Fruit fly (Drosophila melanogaster) whole organism, pupa: ENCODE results near the gene CG6254.

ENCODE experiments used
- CG10348 ChIP-seq: fragments of 200-800 bp; sonication (Bioruptor generic); IDR thresholded peaks from 2 replicates; pipeline ENCODE4 v1.3.6; 2022; ENCODE audit warnings: missing biosample characterization, missing genetic modification characterization
- CG12605 ChIP-seq: fragments of 200-800 bp; sonication (Bioruptor generic); IDR thresholded peaks from 2 replicates; pipeline ENCODE4 v1.3.6; 2022; ENCODE audit warnings: missing biosample characterization, missing genetic modification characterization
- CG13204 ChIP-seq: fragments of 200-800 bp; sonication (Bioruptor generic); optimal IDR thresholded peaks from 2 replicates; lab custom pipeline; 2018; ENCODE audit warnings: missing biosample characterization, mild to moderate bottlenecking, missing genetic modification characterization, moderate library complexity
- CG14655 ChIP-seq: fragments of 200-800 bp; sonication (Bioruptor generic); optimal IDR thresholded peaks from 3 replicates; lab custom pipeline; 2017; ENCODE audit warnings: mild to moderate bottlenecking, missing biosample characterization, missing genetic modification reagents, missing genetic modification characterization
- CG15710 ChIP-seq: fragments of 200-800 bp; sonication (Bioruptor generic); optimal IDR thresholded peaks from 2 replicates; lab custom pipeline; 2018; ENCODE audit warnings: missing biosample characterization, mild to moderate bottlenecking, missing genetic modification characterization, moderate library complexity
- CG17806 ChIP-seq: fragments of 200-800 bp; sonication (Bioruptor generic); optimal IDR thresholded peaks from 2 replicates; lab custom pipeline; 2018; ENCODE audit warnings: missing biosample characterization, mild to moderate bottlenecking, missing genetic modification characterization, moderate library complexity
- CG32121 ChIP-seq: fragments of 200-800 bp; sonication (Bioruptor generic); IDR thresholded peaks from 2 replicates; pipeline ENCODE4 v1.3.6; 2022; ENCODE audit warnings: missing biosample characterization, missing genetic modification characterization
- CG34367 ChIP-seq: fragments of 200-800 bp; sonication (Bioruptor generic); optimal IDR thresholded peaks from 2 replicates; lab custom pipeline; 2018; ENCODE audit warnings: missing biosample characterization, mild to moderate bottlenecking, missing genetic modification characterization
- CG4496 ChIP-seq: fragments of 200-800 bp; sonication (Bioruptor generic); IDR thresholded peaks from 3 replicates; pipeline ENCODE4 v1.3.6; 2022; ENCODE audit warnings: missing biosample characterization, missing genetic modification characterization
- CG8159 ChIP-seq: fragments of 200-800 bp; sonication (Bioruptor generic); optimal IDR thresholded peaks from 3 replicates; lab custom pipeline; 2018; ENCODE audit warnings: missing biosample characterization, mild to moderate bottlenecking, missing genetic modification characterization, moderate library complexity
- CG8301 ChIP-seq: fragments of 200-800 bp; sonication (Bioruptor generic); optimal IDR thresholded peaks from 2 replicates; lab custom pipeline; 2018; ENCODE audit warnings: missing biosample characterization, mild to moderate bottlenecking, missing genetic modification characterization
- CG9948 ChIP-seq: fragments of 200-800 bp; sonication (Bioruptor generic); optimal IDR thresholded peaks from 2 replicates; lab custom pipeline; 2018; ENCODE audit warnings: missing biosample characterization, mild to moderate bottlenecking, missing genetic modification characterization, moderate library complexity
- D1 ChIP-seq: fragments of 200-800 bp; sonication (Bioruptor generic); optimal IDR thresholded peaks from 2 replicates; lab custom pipeline; 2018; ENCODE audit warnings: missing biosample characterization, mild to moderate bottlenecking, missing genetic modification characterization, moderate library complexity
- EcR ChIP-seq: fragments of 200-800 bp; sonication (Bioruptor generic); optimal IDR thresholded peaks from 3 replicates; lab custom pipeline; 2019; ENCODE audit warnings: missing biosample characterization, missing genetic modification characterization, mild to moderate bottlenecking, moderate library complexity, missing genetic modification reagents
- Ets98B ChIP-seq: fragments of 200-800 bp; sonication (Bioruptor generic); IDR thresholded peaks from 2 replicates; pipeline ENCODE4 v1.3.6; 2022; ENCODE audit warnings: missing biosample characterization, missing genetic modification characterization
- Pif1A ChIP-seq: fragments of 200-800 bp; sonication (Bioruptor generic); optimal IDR thresholded peaks from 3 replicates; lab custom pipeline; 2016; ENCODE audit warnings: missing biosample characterization, missing genetic modification characterization
- Pif1B ChIP-seq: fragments of 200-800 bp; sonication (Bioruptor generic); optimal IDR thresholded peaks from 3 replicates; lab custom pipeline; 2016; ENCODE audit warnings: missing biosample characterization, missing genetic modification characterization
- Snoo ChIP-seq: fragments of 200-800 bp; sonication (Bioruptor generic); optimal IDR thresholded peaks from 3 replicates; lab custom pipeline; 2017; ENCODE audit warnings: missing biosample characterization, mild to moderate bottlenecking, missing genetic modification characterization, inconsistent platforms
- fd96Ca ChIP-seq: fragments of 200-800 bp; sonication (Bioruptor generic); IDR thresholded peaks from 3 replicates; pipeline ENCODE4 v1.3.6; 2022; ENCODE audit warnings: missing biosample characterization, missing genetic modification characterization
- gl ChIP-seq: fragments of 200-800 bp; sonication (Bioruptor generic); optimal IDR thresholded peaks from 2 replicates; lab custom pipeline; 2018; ENCODE audit warnings: missing biosample characterization, mild to moderate bottlenecking, missing genetic modification characterization
- rn ChIP-seq: fragments of 200-800 bp; sonication (Bioruptor generic); IDR thresholded peaks from 2 replicates; pipeline ENCODE4 v1.3.6; 2022; ENCODE audit warnings: missing biosample characterization, missing genetic modification characterization

CG6254 gene

dm6 chr3R:10148376-10148887, 12.7 kb downstream of the CG6254 start:
- TF ChIP-seq CG12605 (GFP tag; lab: Robert Waterston, UW) (no peak), Pif1A (GFP tag; lab: Kevin White, UChicago) (no peak), CG8159 (tag; lab: Kevin White, UChicago) (no peak), CG34367 (tag; lab: Kevin White, UChicago) (no peak)
- TF ChIP-seq, all 21 proteins: peak for 0

DNA sequence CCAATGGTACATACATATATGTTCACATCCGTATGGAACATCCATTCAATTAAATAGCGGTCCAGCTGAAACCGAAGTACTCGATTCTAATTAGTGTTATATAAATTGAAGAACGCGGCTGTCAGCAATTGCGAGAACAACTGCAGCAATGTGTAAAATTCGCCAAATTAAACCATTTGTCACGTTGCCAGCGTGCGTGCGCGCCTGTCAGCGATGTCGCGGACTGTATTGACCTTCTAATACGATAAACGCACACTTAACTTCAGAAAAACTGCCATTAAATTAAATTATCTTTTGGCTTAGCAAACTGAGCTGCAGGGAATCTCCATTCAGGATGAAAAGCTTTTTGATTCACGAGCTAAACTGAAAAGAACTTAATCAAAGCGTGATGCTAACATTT, 14.0 kb downstream of the CG6254 start:
- no peak for TF ChIP-seq CG15710 (tag; lab: Kevin White, UChicago)
- TF ChIP-seq CG4496 (GFP tag; lab: Robert Waterston, UW), result no peak
- TF ChIP-seq CG13204 (GFP tag; lab: Kevin White, UChicago), result no peak
- no peak for TF ChIP-seq CG12605 (GFP tag; lab: Robert Waterston, UW)
- no peak for TF ChIP-seq D1 (tag; lab: Kevin White, UChicago)
- no peak for TF ChIP-seq CG8159 (tag; lab: Kevin White, UChicago)
- TF ChIP-seq CG10348 (GFP tag; lab: Robert Waterston, UW), result no peak
- no peak for TF ChIP-seq EcR (GFP tag; lab: Kevin White, UChicago)
- no peak for TF ChIP-seq fd96Ca
- no peak for TF ChIP-seq CG34367 (tag; lab: Kevin White, UChicago)
- no peak for TF ChIP-seq CG32121 (GFP tag; lab: Robert Waterston, UW)
- no peak for TF ChIP-seq CG9948 (tag; lab: Kevin White, UChicago)
- no peak for TF ChIP-seq CG17806 (tag; lab: Kevin White, UChicago)
- TF ChIP-seq Ets98B (GFP tag; lab: Robert Waterston, UW), result no peak
- TF ChIP-seq CG14655 (GFP tag; lab: Kevin White, UChicago), result no peak

- TF ChIP-seq Pif1A (GFP tag; lab: Kevin White, UChicago) (peak; percentile 8), CG32121 (GFP tag; lab: Robert Waterston, UW) (no peak), rn (no peak), Pif1B (GFP tag; lab: Kevin White, UChicago) (no peak), EcR (GFP tag; lab: Kevin White, UChicago) (peak; percentile 60), CG17806 (tag; lab: Kevin White, UChicago) (no peak), CG15710 (tag; lab: Kevin White, UChicago) (peak; percentile 10), Ets98B (GFP tag; lab: Robert Waterston, UW) (peak; percentile 62), CG13204 (GFP tag; lab: Kevin White, UChicago) (peak; percentile 23), CG8301 (no peak), CG12605 (GFP tag; lab: Robert Waterston, UW) (peak; percentile 54; the same call in 1 of the 2 replicates), gl (tag; lab: Kevin White, UChicago) (peak; percentile 27), CG4496 (GFP tag; lab: Robert Waterston, UW) (peak; percentile 10; the same call in 1 of the 3 replicates), CG14655 (GFP tag; lab: Kevin White, UChicago) (peak; percentile 9), D1 (tag; lab: Kevin White, UChicago) (no peak), Snoo (no peak), CG8159 (tag; lab: Kevin White, UChicago) (peak; percentile 17), CG34367 (tag; lab: Kevin White, UChicago) (no peak), CG9948 (tag; lab: Kevin White, UChicago) (no peak), fd96Ca (peak; percentile 38; the same call in 1 of the 3 replicates), CG10348 (GFP tag; lab: Robert Waterston, UW) (no peak)
Measured at dm6 chr3R:10144103-10144998, 16.8 kb downstream of the CG6254 start, which contains the start of the genes TAF1B and Invadolysin. TSS of gene TAF1B (minus strand) at chr3R:10144184. TSS of gene Invadolysin (plus strand) at chr3R:10144668.

DNA sequence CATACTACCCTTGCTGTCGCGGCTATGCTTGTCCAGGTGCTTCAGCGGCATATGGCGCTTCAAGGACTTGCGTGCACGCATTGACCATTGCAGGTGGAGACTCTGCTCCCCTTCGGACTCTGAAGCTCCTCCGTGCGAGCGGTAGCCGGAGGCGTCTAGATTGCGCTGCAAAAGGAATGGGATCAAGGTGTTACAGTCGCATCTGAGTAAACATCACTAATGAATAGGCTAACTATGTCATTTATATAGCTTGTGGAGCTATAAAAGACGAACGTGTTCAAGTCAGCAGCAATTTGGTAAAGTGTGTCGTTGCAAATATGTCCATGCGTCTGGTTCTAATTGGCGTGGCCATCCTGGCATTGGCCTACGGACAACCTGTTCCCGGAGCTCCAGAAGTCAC, 18.4 kb downstream of the CG6254 start, which contains the start of gene CG42759:
Gene CG42759 (plus strand): TSS at position 301 of the 400 bp plus-strand sequence.
- no peak for TF ChIP-seq CG17806 (tag; lab: Kevin White, UChicago)

DNA sequence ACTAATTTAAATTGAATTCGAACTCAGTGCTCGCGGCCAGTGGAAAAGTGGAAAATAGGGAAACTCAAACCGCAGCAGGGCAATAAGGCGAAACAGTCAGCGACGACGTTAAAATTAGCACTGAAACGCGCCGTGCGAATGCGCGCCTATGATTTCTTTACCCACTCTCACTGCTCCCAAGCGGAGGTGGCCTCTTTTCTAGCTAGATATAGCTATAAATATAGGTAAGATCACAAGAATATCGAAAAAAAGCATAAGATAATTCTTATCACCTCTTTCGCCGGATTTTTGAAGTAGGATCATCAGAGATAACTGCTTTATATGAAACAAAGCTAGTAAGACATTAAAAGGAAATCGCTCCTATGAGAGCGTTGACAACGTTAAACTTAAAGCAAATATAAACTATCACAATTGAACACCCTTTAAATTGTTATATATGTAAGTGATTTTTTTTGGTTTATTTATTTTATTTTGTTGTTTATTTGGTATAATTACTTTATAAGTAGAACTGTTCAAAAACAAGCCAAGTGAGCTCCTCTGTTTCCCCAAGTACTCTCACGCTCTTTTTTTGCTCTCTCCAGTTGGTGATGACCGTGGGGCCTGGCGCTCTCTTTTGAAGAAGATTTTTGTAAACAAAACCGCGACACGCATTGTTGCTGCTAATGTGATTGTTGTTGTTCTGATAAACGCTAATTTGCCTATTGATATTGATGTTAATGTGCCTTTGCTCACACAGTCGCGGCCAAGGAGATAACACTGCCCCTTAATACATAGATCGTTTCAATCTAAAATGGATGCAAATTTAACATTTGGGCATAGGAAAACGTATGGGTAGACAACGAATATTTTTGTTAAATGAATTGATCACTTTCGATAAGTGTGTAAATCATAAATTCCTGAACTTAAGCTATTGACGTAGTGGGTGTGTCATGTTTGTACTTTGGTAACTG, 21.2 kb downstream of the CG6254 start, which contains the start of gene tws:
Gene tws (minus strand): TSS at position 124 of the 950 bp plus-strand sequence.
- TF ChIP-seq Snoo (peak; percentile 13), fd96Ca (no peak), CG34367 (tag; lab: Kevin White, UChicago) (peak; percentile 28), CG10348 (GFP tag; lab: Robert Waterston, UW) (no peak), Pif1B (GFP tag; lab: Kevin White, UChicago) (peak; percentile 53), CG12605 (GFP tag; lab: Robert Waterston, UW) (peak; percentile 40), gl (tag; lab: Kevin White, UChicago) (no peak), CG17806 (tag; lab: Kevin White, UChicago) (peak; percentile 15), CG8301 (peak; percentile 41), CG13204 (GFP tag; lab: Kevin White, UChicago) (no peak), CG32121 (GFP tag; lab: Robert Waterston, UW) (no peak; the same call in 1 of the 2 replicates), CG8159 (tag; lab: Kevin White, UChicago) (peak; percentile 54), Pif1A (GFP tag; lab: Kevin White, UChicago) (peak; percentile 35), EcR (GFP tag; lab: Kevin White, UChicago) (no peak), D1 (tag; lab: Kevin White, UChicago) (no peak), CG15710 (tag; lab: Kevin White, UChicago) (peak; percentile 55), CG9948 (tag; lab: Kevin White, UChicago) (peak; percentile 23), CG4496 (GFP tag; lab: Robert Waterston, UW) (peak; percentile 30; the same call in 1 of the 3 replicates), CG14655 (GFP tag; lab: Kevin White, UChicago) (peak; percentile 66), rn (no peak), Ets98B (GFP tag; lab: Robert Waterston, UW) (peak; percentile 53)
- TF ChIP-seq, all 21 proteins: peak for 13
